Worm (Caenorhabditis elegans): ENCODE data around the gene ZK669.5.

DNA sequence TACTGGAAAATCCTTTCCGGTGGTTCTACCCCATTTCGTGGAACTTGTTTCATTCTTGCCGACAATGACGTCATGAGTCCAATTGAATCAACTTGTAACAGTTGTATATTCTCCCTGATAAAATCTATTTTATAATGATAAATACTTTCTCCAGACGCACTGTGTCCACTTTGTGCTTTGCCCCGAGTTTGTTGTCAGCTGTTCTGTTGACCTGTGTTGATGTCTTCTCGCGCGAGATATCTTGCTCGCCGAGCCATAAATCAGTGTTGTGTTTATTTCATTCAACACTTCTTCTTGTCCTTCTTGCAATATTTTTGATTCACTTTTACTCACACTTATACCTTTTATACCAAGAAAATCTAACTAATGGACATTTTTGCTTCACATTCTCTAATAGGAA is 15.5 kb upstream of the ZK669.5 start:
- TF ChIP-seq nhr-2 (tag; optimal IDR thresholded peaks at IDR 0.05) (no peak), snpc-4 (tag; optimal IDR thresholded peaks at IDR 0.05) (no peak), ces-1 (GFP tag; optimal IDR thresholded peaks at IDR 0.05) (no peak), ceh-83 (GFP tag; optimal IDR thresholded peaks at IDR 0.05) (no peak), ceh-43 (GFP tag; optimal IDR thresholded peaks at IDR 0.05) (no peak), lsy-2 (tag; optimal IDR thresholded peaks at IDR 0.05) (no peak), unc-39 (tag; optimal IDR thresholded peaks at IDR 0.05) (no peak)

All from whole organism, mixed stage, embryonic.